Worm (Caenorhabditis elegans) whole organism, L1 larva: ENCODE data around the gene col-131.

Experiments
- C16A3.4 ChIP-seq: fragments of 150-350 bp; optimal IDR thresholded peaks from 2 replicates; lab custom pipeline; 2014; ENCODE audit warnings: missing biosample characterization, missing genetic modification characterization
- F16B12.6 ChIP-seq: fragments of 150-350 bp; optimal IDR thresholded peaks from 2 replicates; lab custom pipeline; 2014; ENCODE audit warnings: missing biosample characterization, missing genetic modification characterization
- Y116A8C.19 ChIP-seq: sonication (generic microtip); optimal IDR thresholded peaks from 2 replicates; lab custom pipeline; 2016; ENCODE audit warnings: missing compliant biosample characterization, missing genetic modification characterization, borderline replicate concordance
- ama-1 ChIP-seq: fragments of 150-350 bp; optimal IDR thresholded peaks from 2 replicates; lab custom pipeline; 2014
- blmp-1 ChIP-seq: fragments of 150-350 bp; optimal IDR thresholded peaks from 2 replicates; lab custom pipeline; 2014; ENCODE audit warnings: missing biosample characterization, missing genetic modification characterization
- ceh-82 ChIP-seq, 3 experiments: fragments of 150-350 bp in 1 of 3; sonication (generic microtip) in 2 of 3; optimal IDR thresholded peaks; 2 replicates each; lab custom pipeline; 2014 to 2017; ENCODE audit warnings: missing biosample characterization in 3 of 3, missing genetic modification characterization in 3 of 3
- ceh-88 ChIP-seq: fragments of 200-800 bp; sonication (Bioruptor generic); IDR thresholded peaks from 2 replicates; pipeline ENCODE4 v1.3.6; 2022; ENCODE audit warnings: missing genetic modification characterization, missing compliant biosample characterization
- ceh-90 ChIP-seq: sonication (generic microtip); optimal IDR thresholded peaks from 2 replicates; lab custom pipeline; 2016; ENCODE audit warnings: missing genetic modification characterization, missing compliant biosample characterization
- dsc-1 ChIP-seq: sonication (generic microtip); optimal IDR thresholded peaks from 2 replicates; lab custom pipeline; 2016; ENCODE audit warnings: mild to moderate bottlenecking, missing genetic modification characterization, missing compliant biosample characterization
- efl-1 ChIP-seq, 4 experiments: fragments of 150-350 bp; optimal IDR thresholded peaks in 3 of 4; peaks in 1 of 4; 1 replicate in 1 of 4; 2 replicates in 3 of 4; lab custom pipeline; 2014; ENCODE audit warnings: missing biosample characterization in 2 of 4, missing genetic modification characterization in 2 of 4, missing genetic modification reagents in 2 of 4
- egl-13 ChIP-seq: sonication (generic microtip); optimal IDR thresholded peaks from 2 replicates; lab custom pipeline; 2016; ENCODE audit warnings: missing genotype, missing genetic modification reagents, missing genetic modification characterization, missing compliant biosample characterization
- egl-27 ChIP-seq, 2 experiments: fragments of 150-350 bp in 1 of 2; sonication (generic microtip); optimal IDR thresholded peaks; 3 replicates each; lab custom pipeline; 2017 to 2018; ENCODE audit warnings: missing biosample characterization in 2 of 2, missing genetic modification characterization in 2 of 2, missing genetic modification reagents in 2 of 2
- elt-2 ChIP-seq: sonication (generic microtip); optimal IDR thresholded peaks from 2 replicates; lab custom pipeline; 2016; ENCODE audit warnings: missing genetic modification characterization, mild to moderate bottlenecking, inconsistent platforms, missing compliant biosample characterization, missing genetic modification reagents
- fkh-10 ChIP-seq: sonication (generic microtip); optimal IDR thresholded peaks from 2 replicates; lab custom pipeline; 2017; ENCODE audit warnings: missing biosample characterization, missing genetic modification reagents, missing genetic modification characterization
- grh-1 ChIP-seq: fragments of 200-800 bp; sonication (Bioruptor generic); IDR thresholded peaks from 2 replicates; pipeline ENCODE4 v1.3.6; 2022; ENCODE audit warnings: missing genetic modification reagents, missing genetic modification characterization, missing compliant biosample characterization
- hlh-4 ChIP-seq: sonication (generic microtip); optimal IDR thresholded peaks from 2 replicates; lab custom pipeline; 2016; ENCODE audit warnings: mild to moderate bottlenecking, missing genetic modification characterization, missing compliant biosample characterization
- hpl-2 ChIP-seq: fragments of 150-350 bp; optimal IDR thresholded peaks from 2 replicates; lab custom pipeline; 2014; ENCODE audit warnings: missing biosample characterization, missing genetic modification reagents, missing genetic modification characterization
- irx-1 ChIP-seq: sonication (generic microtip); optimal IDR thresholded peaks from 2 replicates; lab custom pipeline; 2016; ENCODE audit warnings: missing genetic modification characterization, missing compliant biosample characterization
- lin-14 ChIP-seq: fragments of 200-800 bp; sonication (Bioruptor generic); optimal IDR thresholded peaks from 2 replicates; lab custom pipeline; 2018; ENCODE audit warnings: mild to moderate bottlenecking, missing genetic modification characterization, moderate library complexity, missing compliant biosample characterization
- lin-35 ChIP-seq, 2 experiments: fragments of 150-350 bp; optimal IDR thresholded peaks; 2 replicates each; lab custom pipeline; 2014; ENCODE audit warnings: missing biosample characterization in 2 of 2, missing genetic modification characterization in 2 of 2, missing genetic modification reagents in 2 of 2
- lin-39 ChIP-seq: fragments of 150-350 bp; optimal IDR thresholded peaks from 2 replicates; lab custom pipeline; 2014; ENCODE audit warnings: missing biosample characterization, missing genetic modification reagents, missing genetic modification characterization
- lsy-2 ChIP-seq, 2 experiments: fragments of 150-350 bp; optimal IDR thresholded peaks; 2 replicates each; lab custom pipeline; 2014; ENCODE audit warnings: missing biosample characterization in 2 of 2, missing genetic modification characterization in 2 of 2
- mab-9 ChIP-seq: fragments of 200-800 bp; sonication (Bioruptor generic); IDR thresholded peaks from 2 replicates; pipeline ENCODE4 v1.3.6; 2022; ENCODE audit warnings: missing genetic modification reagents, missing genetic modification characterization, missing compliant biosample characterization
- mdl-1 ChIP-seq, 2 experiments: fragments of 150-350 bp; optimal IDR thresholded peaks; 2 replicates each; lab custom pipeline; 2014 to 2017; ENCODE audit warnings: missing biosample characterization in 2 of 2, missing genetic modification characterization in 2 of 2, inconsistent platforms in 1 of 2
- nhr-11 ChIP-seq: fragments of 150-350 bp; optimal IDR thresholded peaks from 2 replicates; lab custom pipeline; 2014; ENCODE audit warnings: missing biosample characterization, missing genetic modification characterization
- nhr-12 ChIP-seq: sonication (generic microtip); optimal IDR thresholded peaks from 2 replicates; lab custom pipeline; 2017; ENCODE audit warnings: missing biosample characterization, missing genetic modification characterization
- nhr-20 ChIP-seq: sonication (generic microtip); optimal IDR thresholded peaks from 2 replicates; lab custom pipeline; 2016; ENCODE audit warnings: mild to moderate bottlenecking, missing genetic modification characterization, missing compliant biosample characterization
- nhr-47 ChIP-seq: sonication (generic microtip); optimal IDR thresholded peaks from 2 replicates; lab custom pipeline; 2016; ENCODE audit warnings: mild to moderate bottlenecking, missing genetic modification characterization, moderate library complexity, missing compliant biosample characterization
- nhr-71 ChIP-seq: sonication (generic microtip); optimal IDR thresholded peaks from 2 replicates; lab custom pipeline; 2016; ENCODE audit warnings: mild to moderate bottlenecking, missing genetic modification characterization, moderate library complexity, missing compliant biosample characterization
- nhr-85 ChIP-seq: sonication (generic microtip); peaks from one replicate; lab custom pipeline; 2016; ENCODE audit warnings: missing genetic modification characterization, inconsistent platforms, missing compliant biosample characterization
- pag-3 ChIP-seq: sonication (generic microtip); optimal IDR thresholded peaks from 2 replicates; lab custom pipeline; 2017; ENCODE audit warnings: missing genetic modification characterization, mild to moderate bottlenecking, missing compliant biosample characterization, antibody characterized with exemption, borderline replicate concordance; ENCODE audit not compliant: insufficient read depth
- pqm-1 ChIP-seq: sonication (generic microtip); optimal IDR thresholded peaks from 3 replicates; lab custom pipeline; 2017; ENCODE audit warnings: missing biosample characterization, missing genetic modification characterization
- snu-23 ChIP-seq: sonication (generic microtip); optimal IDR thresholded peaks from 2 replicates; lab custom pipeline; 2016; ENCODE audit warnings: missing genetic modification characterization, missing compliant biosample characterization
- sox-4 ChIP-seq: sonication (generic microtip); optimal IDR thresholded peaks from 2 replicates; lab custom pipeline; 2016; ENCODE audit warnings: missing genetic modification characterization, missing compliant biosample characterization
- swsn-7 ChIP-seq: sonication (generic microtip); optimal IDR thresholded peaks from 2 replicates; lab custom pipeline; 2016; ENCODE audit warnings: missing genetic modification characterization, missing compliant biosample characterization
- tlp-1 ChIP-seq: fragments of 150-350 bp; optimal IDR thresholded peaks from 2 replicates; lab custom pipeline; 2014; ENCODE audit warnings: missing biosample characterization, missing genetic modification characterization
- unc-130 ChIP-seq: fragments of 150-350 bp; optimal IDR thresholded peaks from 2 replicates; lab custom pipeline; 2017; ENCODE audit warnings: missing biosample characterization, missing genetic modification characterization, inconsistent platforms
- unc-86 ChIP-seq: sonication (generic microtip); optimal IDR thresholded peaks from 2 replicates; lab custom pipeline; 2016; ENCODE audit warnings: missing genetic modification characterization, missing compliant biosample characterization
- unc-98 ChIP-seq: fragments of 200-800 bp; sonication (Bioruptor generic); IDR thresholded peaks from 2 replicates; pipeline ENCODE4 v1.3.6; 2022; ENCODE audit warnings: missing genetic modification characterization, missing compliant biosample characterization
- vab-15 ChIP-seq: sonication (generic microtip); optimal IDR thresholded peaks from 2 replicates; lab custom pipeline; 2017; ENCODE audit warnings: missing genotype, mild to moderate bottlenecking, missing genetic modification characterization, missing compliant biosample characterization
- xbp-1 ChIP-seq: sonication (generic microtip); optimal IDR thresholded peaks from 2 replicates; lab custom pipeline; 2016; ENCODE audit warnings: missing genetic modification characterization, missing compliant biosample characterization
- zag-1 ChIP-seq: fragments of 150-350 bp; optimal IDR thresholded peaks from 2 replicates; lab custom pipeline; 2014; ENCODE audit warnings: missing biosample characterization, missing genetic modification characterization
- zip-4 ChIP-seq: fragments of 200-800 bp; sonication (Bioruptor generic); optimal IDR thresholded peaks from 2 replicates; lab custom pipeline; 2018; ENCODE audit warnings: mild to moderate bottlenecking, missing genetic modification characterization, moderate library complexity, missing compliant biosample characterization
- ztf-11 ChIP-seq, 2 experiments: sonication (generic microtip); optimal IDR thresholded peaks; 2 replicates each; lab custom pipeline; 2016 to 2017; ENCODE audit warnings: missing genetic modification characterization in 2 of 2, missing biosample characterization in 1 of 2, missing compliant biosample characterization in 1 of 2
- ztf-4 ChIP-seq: fragments of 150-350 bp; optimal IDR thresholded peaks from 2 replicates; lab custom pipeline; 2014; ENCODE audit warnings: missing biosample characterization, missing genetic modification characterization

Gene col-131

ce11 chrIV:13032153-13032552 lies 34.9 kb downstream of the col-131 start:
- TF ChIP-seq mdl-1 (tag; optimal IDR thresholded peaks at IDR 0.05; lab: Kevin White, UChicago) = no peak
- TF ChIP-seq efl-1 (optimal IDR thresholded peaks at IDR 0.05; lab: Kevin White, UChicago) = no peak
- TF ChIP-seq efl-1 (GFP tag; optimal IDR thresholded peaks at IDR 0.05 in 1 of 2; lab: Kevin White, UChicago) = peak in 1 of 2 experiments; percentile 77
- TF ChIP-seq ceh-90 (tag; lab: Kevin White, UChicago) = no peak
- TF ChIP-seq lin-35 (GFP tag; optimal IDR thresholded peaks at IDR 0.05; lab: Kevin White, UChicago) = peak in 1 of 2 experiments; percentile 24
- peak; percentile 8 for TF ChIP-seq elt-2 (tag; lab: Kevin White, UChicago)

ce11 chrIV:13030467-13031299 lies 36.4 kb downstream of the col-131 start:
- TF ChIP-seq zip-4 (GFP tag; lab: Kevin White, UChicago) (no peak), efl-1 (optimal IDR thresholded peaks at IDR 0.05; lab: Kevin White, UChicago) (no peak), efl-1 (GFP tag; optimal IDR thresholded peaks at IDR 0.05 in 1 of 2; lab: Kevin White, UChicago) (peak in 1 of 2 experiments; percentile 55), zag-1 (no peak), hpl-2 (GFP tag; lab: Kevin White, UChicago) (no peak)

- TF ChIP-seq mab-9 (GFP tag; lab: Robert Waterston, UW) (no peak), sox-4 (no peak), tlp-1 (tag; lab: Kevin White, UChicago) (no peak), egl-27 (tag; optimal IDR thresholded peaks at IDR 0.05; lab: Kevin White, UChicago) (no peak), nhr-12 (tag; lab: Kevin White, UChicago) (no peak), nhr-47 (tag; lab: Kevin White, UChicago) (peak; percentile 22), lin-39 (tag; lab: Kevin White, UChicago) (no peak), ztf-11 (tag; optimal IDR thresholded peaks at IDR 0.05; lab: Kevin White, UChicago) (peak in 1 of 2 experiments; percentile 17), unc-130 (tag; lab: Kevin White, UChicago) (no peak), fkh-10 (GFP tag; lab: Kevin White, UChicago) (no peak), C16A3.4 (tag; lab: Kevin White, UChicago) (peak; percentile 3), lsy-2 (tag; optimal IDR thresholded peaks at IDR 0.05; lab: Kevin White, UChicago) (peak in 1 of 2 experiments; percentile 11), hlh-4 (tag; lab: Kevin White, UChicago) (no peak), ceh-88 (GFP tag; lab: Robert Waterston, UW) (no peak), ceh-82 (tag; optimal IDR thresholded peaks at IDR 0.05; lab: Kevin White, UChicago) (peak in 1 of 3 experiments; percentile 42), pqm-1 (tag; lab: Kevin White, UChicago) (no peak), Y116A8C.19 (tag; lab: Kevin White, UChicago) (no peak), pag-3 (tag; lab: Kevin White, UChicago) (no peak), ztf-4 (tag; lab: Kevin White, UChicago) (no peak), irx-1 (tag; lab: Kevin White, UChicago) (no peak), F16B12.6 (tag; lab: Kevin White, UChicago) (no peak), blmp-1 (tag; lab: Kevin White, UChicago) (peak; percentile 32), lin-14 (GFP tag; lab: Kevin White, UChicago) (peak; percentile 82), hpl-2 (GFP tag; lab: Kevin White, UChicago) (no peak), egl-13 (tag; lab: Kevin White, UChicago) (no peak), nhr-11 (tag; lab: Kevin White, UChicago) (no peak), nhr-20 (no peak), nhr-71 (no peak), grh-1 (GFP tag; lab: Robert Waterston, UW) (no peak), unc-98 (GFP tag; lab: Robert Waterston, UW) (no peak), vab-15 (tag; lab: Kevin White, UChicago) (no peak), unc-86 (no peak), ama-1 (lab: Kevin White, UChicago) (no peak), mdl-1 (tag; optimal IDR thresholded peaks at IDR 0.05; lab: Kevin White, UChicago) (no peak), swsn-7 (tag; lab: Kevin White, UChicago) (peak; percentile 22), snu-23 (GFP tag; lab: Kevin White, UChicago) (peak; percentile 21), dsc-1 (tag; lab: Kevin White, UChicago) (peak; percentile 8), xbp-1 (tag; lab: Kevin White, UChicago) (no peak), nhr-85 (tag; lab: Kevin White, UChicago) (peak; percentile 74)
These were observed 37.2 kb downstream of the col-131 start for ce11 chrIV:13029674-13030466.
